Worm (Caenorhabditis elegans) whole organism, L4/young adult: ENCODE measurements around the gene nex-1.

Source experiments
- W03F9.2 ChIP-seq: fragments of 150-350 bp; optimal IDR thresholded peaks from 2 replicates; lab custom pipeline; 2014; ENCODE audit warnings: missing biosample characterization, missing genetic modification characterization
- him-1 ChIP-seq: sonication (generic microtip); optimal IDR thresholded peaks from 2 replicates; lab custom pipeline; 2016; ENCODE audit warnings: missing genotype, missing genetic modification reagents, missing genetic modification characterization, missing compliant biosample characterization

- no peak for TF ChIP-seq him-1 (tag; lab: Kevin White, UChicago)
- TF ChIP-seq W03F9.2 (tag; lab: Kevin White, UChicago) = no peak
Observed at ce11 chrIII:5229511-5230250, 4.3 kb downstream of the nex-1 start.
